Fruit fly (Drosophila melanogaster) whole organism, adult: ENCODE data around the gene CG4842.

Experiments used
- CG33017 ChIP-seq: fragments of 200-800 bp; sonication (Bioruptor generic); optimal IDR thresholded peaks from 2 replicates; lab custom pipeline; 2018; ENCODE audit warnings: missing biosample characterization, mild to moderate bottlenecking, missing genetic modification characterization, moderate library complexity
- CG7045 ChIP-seq: fragments of 200-800 bp; sonication (Bioruptor generic); optimal IDR thresholded peaks from 2 replicates; lab custom pipeline; 2017; ENCODE audit warnings: missing biosample characterization, mild to moderate bottlenecking, missing genetic modification characterization

DNA sequence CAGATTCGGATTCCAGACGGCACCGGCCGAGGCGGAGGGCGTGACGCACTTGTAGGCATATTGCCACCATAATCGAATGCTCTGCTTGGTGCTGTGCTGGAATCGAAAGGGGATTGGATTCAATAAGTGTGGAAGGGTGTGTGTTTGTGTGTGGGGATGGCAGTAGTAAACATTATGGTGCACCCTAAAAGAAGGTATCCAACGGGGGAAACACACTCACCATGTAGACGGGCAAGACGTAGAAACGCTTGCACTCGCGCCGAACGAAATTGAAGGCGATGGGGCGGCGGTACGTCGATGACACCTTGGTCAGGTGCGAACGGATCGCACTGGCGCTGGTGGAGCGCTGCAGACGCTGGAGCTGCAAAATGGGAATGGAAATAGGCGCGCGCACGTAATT lies 23.1 kb downstream of the CG4842 start:
- TF ChIP-seq CG33017 (no peak), CG7045 (GFP tag; lab: Kevin White, UChicago) (no peak)
